Worm (Caenorhabditis elegans) whole organism, L4 larva: ENCODE data around the gene C50B8.5.

Experiments
- F49E8.2 ChIP-seq: sonication (generic microtip); optimal IDR thresholded peaks from 2 replicates; lab custom pipeline; 2016; ENCODE audit warnings: missing compliant biosample characterization, mild to moderate bottlenecking, missing genetic modification characterization, borderline replicate concordance
- ama-1 ChIP-seq: fragments of 150-350 bp; optimal IDR thresholded peaks from 2 replicates; lab custom pipeline; 2014; ENCODE audit warnings: inconsistent platforms, mixed read lengths
- ceh-82 ChIP-seq: sonication (generic microtip); optimal IDR thresholded peaks from 2 replicates; lab custom pipeline; 2017; ENCODE audit warnings: missing biosample characterization, missing genetic modification characterization
- ces-1 ChIP-seq: fragments of 150-350 bp; sonication (generic microtip); optimal IDR thresholded peaks from 4 replicates; lab custom pipeline; 2014; ENCODE audit warnings: missing biosample characterization, missing genetic modification reagents, missing genetic modification characterization
- hlh-30 ChIP-seq: sonication (generic microtip); optimal IDR thresholded peaks from 2 replicates; lab custom pipeline; 2017; ENCODE audit warnings: antibody characterized with exemption, mild to moderate bottlenecking, missing genetic modification characterization, missing compliant biosample characterization; ENCODE audit not compliant: insufficient read depth
- lin-15B ChIP-seq: fragments of 150-350 bp; sonication (generic microtip); optimal IDR thresholded peaks from 3 replicates; lab custom pipeline; 2014; ENCODE audit warnings: missing biosample characterization, missing genetic modification characterization
- lin-39 ChIP-seq: fragments of 150-350 bp; optimal IDR thresholded peaks from 2 replicates; lab custom pipeline; 2014; ENCODE audit warnings: missing biosample characterization, missing genetic modification reagents, missing genetic modification characterization
- lir-3 ChIP-seq: sonication (generic microtip); optimal IDR thresholded peaks from 2 replicates; lab custom pipeline; 2016; ENCODE audit warnings: mild to moderate bottlenecking, missing genetic modification characterization, missing compliant biosample characterization
- nhr-10 ChIP-seq: fragments of 150-350 bp; optimal IDR thresholded peaks from 2 replicates; lab custom pipeline; 2014; ENCODE audit warnings: missing biosample characterization, missing genetic modification characterization
- pha-4 ChIP-seq, 2 experiments: fragments of 150-350 bp in 1 of 2; fragments of 200-800 bp in 1 of 2; sonication (Bioruptor generic) in 1 of 2; IDR thresholded peaks in 1 of 2; optimal IDR thresholded peaks in 1 of 2; 2 replicates each; pipeline versions ENCODE4 v1.3.6 to Lab custom; 2014 to 2022; ENCODE audit warnings: missing genetic modification characterization in 2 of 2, missing genetic modification reagents in 2 of 2, missing biosample characterization in 1 of 2, missing compliant biosample characterization in 1 of 2
- snpc-4 ChIP-seq: fragments of 150-350 bp; optimal IDR thresholded peaks from 2 replicates; lab custom pipeline; 2014; ENCODE audit warnings: missing biosample characterization, missing genetic modification characterization
- tag-97 ChIP-seq: fragments of 200-800 bp; sonication (Bioruptor generic); IDR thresholded peaks from 2 replicates; pipeline ENCODE4 v1.3.6; 2022; ENCODE audit warnings: missing genetic modification characterization, missing compliant biosample characterization

- TF ChIP-seq pha-4 (GFP tag; IDR thresholded peaks at IDR 0.05; lab: Robert Waterston, UW) (no peak), pha-4 (tag; optimal IDR thresholded peaks at IDR 0.05; lab: Kevin White, UChicago) (no peak), lin-39 (tag; lab: Kevin White, UChicago) (no peak), nhr-10 (tag; lab: Kevin White, UChicago) (no peak), hlh-30 (tag; lab: Kevin White, UChicago) (no peak), F49E8.2 (no peak), lin-15B (no peak), tag-97 (GFP tag; lab: Robert Waterston, UW) (no peak), ama-1 (lab: Kevin White, UChicago) (no peak), ces-1 (GFP tag; lab: Kevin White, UChicago) (no peak), ceh-82 (no peak), snpc-4 (no peak), lir-3 (tag; lab: Kevin White, UChicago) (no peak)
Measured at ce11 chrV:13606651-13607242, 26.0 kb downstream of the C50B8.5 start, which contains the start of gene fmo-4.
